Worm (Caenorhabditis elegans) whole organism, young adult: ENCODE measurements around the gene Y47D7A.15.

Experiments
- F39B2.1 ChIP-seq: fragments of 200-800 bp; sonication (Bioruptor generic); IDR thresholded peaks from 2 replicates; pipeline ENCODE4 v1.3.6; 2022; ENCODE audit warnings: missing genetic modification reagents, missing genetic modification characterization, missing compliant biosample characterization
- ama-1 ChIP-seq, 3 experiments: fragments of 150-350 bp in 1 of 3; sonication (generic microtip) in 2 of 3; optimal IDR thresholded peaks; 2 replicates each; lab custom pipeline; 2014 to 2018; ENCODE audit warnings: missing biosample characterization in 2 of 3, missing genetic modification characterization in 2 of 3, missing genetic modification reagents in 2 of 3
- athp-1 ChIP-seq: sonication (generic microtip); optimal IDR thresholded peaks from 2 replicates; lab custom pipeline; 2017; ENCODE audit warnings: mild to moderate bottlenecking, missing genetic modification characterization, missing compliant biosample characterization
- dpff-1 ChIP-seq: sonication (generic microtip); optimal IDR thresholded peaks from 2 replicates; lab custom pipeline; 2017; ENCODE audit warnings: mild to moderate bottlenecking, missing genetic modification characterization, missing compliant biosample characterization
- him-1 ChIP-seq: sonication (generic microtip); optimal IDR thresholded peaks from 2 replicates; lab custom pipeline; 2016; ENCODE audit warnings: missing genotype, missing genetic modification reagents, missing genetic modification characterization, missing compliant biosample characterization
- lir-1 ChIP-seq: fragments of 200-800 bp; sonication (Bioruptor generic); conservative IDR thresholded peaks from 2 replicates; pipeline ENCODE4 v1.3.6; 2022; ENCODE audit warnings: missing genetic modification reagents, missing genetic modification characterization, missing compliant biosample characterization
- madf-3 ChIP-seq: fragments of 200-800 bp; sonication (Bioruptor generic); IDR thresholded peaks from 2 replicates; pipeline ENCODE4 v1.3.6; 2022; ENCODE audit warnings: missing genetic modification reagents, missing genetic modification characterization, missing compliant biosample characterization
- mxl-1 ChIP-seq: sonication (generic microtip); optimal IDR thresholded peaks from 2 replicates; lab custom pipeline; 2016; ENCODE audit warnings: missing genetic modification characterization, missing compliant biosample characterization
- nfya-1 ChIP-seq: sonication (generic microtip); optimal IDR thresholded peaks from 2 replicates; lab custom pipeline; 2017; ENCODE audit warnings: antibody characterized with exemption, missing compliant biosample characterization, missing genetic modification characterization, borderline replicate concordance; ENCODE audit not compliant: insufficient read depth
- pha-4 ChIP-seq: fragments of 150-350 bp; sonication (generic microtip); optimal IDR thresholded peaks from 2 replicates; lab custom pipeline; 2014; ENCODE audit warnings: missing biosample characterization, missing genetic modification reagents, missing genetic modification characterization
- tbp1 ChIP-seq: fragments of 200-800 bp; sonication (Bioruptor generic); optimal IDR thresholded peaks from 2 replicates; lab custom pipeline; 2018; ENCODE audit warnings: mild to moderate bottlenecking, missing genetic modification characterization, missing compliant biosample characterization
- xnd-1 ChIP-seq: sonication (generic microtip); optimal IDR thresholded peaks from 2 replicates; lab custom pipeline; 2016; ENCODE audit warnings: missing genotype, missing genetic modification reagents, missing genetic modification characterization, missing compliant biosample characterization
- ztf-28 ChIP-seq: fragments of 200-800 bp; sonication (Bioruptor generic); IDR thresholded peaks from 2 replicates; pipeline ENCODE4 v1.3.6; 2022; ENCODE audit warnings: missing genetic modification reagents, missing genetic modification characterization, missing compliant biosample characterization
- ztf-6 ChIP-seq: fragments of 200-800 bp; sonication (Bioruptor generic); IDR thresholded peaks from 2 replicates; pipeline ENCODE4 v1.3.6; 2022; ENCODE audit warnings: missing genetic modification reagents, missing genetic modification characterization, missing compliant biosample characterization

DNA sequence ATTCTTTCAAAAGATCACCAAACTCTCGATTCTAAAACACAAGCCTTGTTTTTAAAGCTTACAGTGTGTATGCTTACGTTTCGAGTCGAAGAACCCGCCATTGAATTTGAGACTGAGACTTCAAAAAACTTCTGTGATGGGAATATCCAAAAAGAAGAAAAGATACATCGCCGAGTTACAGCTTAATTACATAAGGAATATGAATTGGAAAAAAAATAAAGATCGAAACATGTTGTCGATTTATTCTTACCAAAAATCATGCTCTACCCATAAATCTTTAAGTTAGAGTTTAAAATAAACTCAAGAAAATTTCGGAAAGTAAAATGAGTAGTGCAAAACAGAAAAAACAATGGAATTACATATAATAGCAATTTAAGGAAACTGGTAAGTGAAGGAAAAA, 46.8 kb downstream of the Y47D7A.15 start, which contains the start of gene F13A2.10:
- TF ChIP-seq pha-4 (no peak), lir-1 (no peak), madf-3 (no peak), tbp1 (GFP tag; lab: Kevin White, UChicago) (no peak), ama-1 (optimal IDR thresholded peaks at IDR 0.05; lab: Kevin White, UChicago) (no peak), ama-1 (GFP tag; optimal IDR thresholded peaks at IDR 0.05; lab: Kevin White, UChicago) (no peak), mxl-1 (tag; lab: Kevin White, UChicago) (no peak), xnd-1 (no peak), ztf-28 (GFP tag; lab: Robert Waterston, UW) (no peak), ztf-6 (GFP tag; lab: Robert Waterston, UW) (no peak), athp-1 (tag; lab: Kevin White, UChicago) (no peak), dpff-1 (tag; lab: Kevin White, UChicago) (no peak), nfya-1 (no peak), him-1 (tag; lab: Kevin White, UChicago) (no peak), F39B2.1 (GFP tag; lab: Robert Waterston, UW) (no peak)
